Worm (Caenorhabditis elegans): ENCODE data around the gene cisd-1.

Gene cisd-1

DNA sequence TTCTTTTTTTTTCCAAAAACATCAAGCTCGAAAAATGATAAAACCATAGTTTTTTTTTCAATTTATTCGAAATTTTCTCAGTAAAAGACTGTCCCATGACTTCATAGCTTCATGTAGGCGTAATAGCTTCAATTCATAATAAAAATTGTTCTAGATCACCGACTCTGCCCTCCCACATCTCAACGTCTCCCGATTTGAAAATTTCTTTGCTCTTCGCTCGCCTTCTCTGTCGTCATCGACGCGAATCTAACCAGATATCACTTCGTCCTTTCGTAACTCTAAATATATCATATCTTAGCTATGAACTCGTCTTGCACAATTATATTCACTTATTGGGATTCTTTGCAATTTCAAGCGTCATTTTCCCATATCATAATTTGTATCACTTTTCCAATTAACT is 45.4 kb upstream of the cisd-1 start, which contains the start of gene srh-44:
TSS of gene srh-44 (plus strand) at position 301 of the 400 bp plus-strand sequence.
- TF ChIP-seq hsf-1 (GFP tag; IDR thresholded peaks at IDR 0.05) (no peak), lir-1 (GFP tag; conservative IDR thresholded peaks at IDR 0.05) (no peak), hmg-20 (GFP tag; IDR thresholded peaks at IDR 0.05) (no peak), F57A8.1 (GFP tag; optimal IDR thresholded peaks at IDR 0.05) (no peak), F22D6.2 (tag; optimal IDR thresholded peaks at IDR 0.05) (no peak), attf-6 (GFP tag; IDR thresholded peaks at IDR 0.05) (no peak), ztf-22 (GFP tag; optimal IDR thresholded peaks at IDR 0.05) (no peak), tbx-9 (tag; optimal IDR thresholded peaks at IDR 0.05; ENCODE audit: borderline replicate concordance) (no peak), F10E7.11 (tag; optimal IDR thresholded peaks at IDR 0.05) (no peak), unc-62 (GFP tag; optimal IDR thresholded peaks at IDR 0.05) (no peak), mel-28 (tag; optimal IDR thresholded peaks at IDR 0.05; ENCODE audit: borderline replicate concordance) (no peak), hlh-26 (GFP tag; conservative IDR thresholded peaks at IDR 0.05) (no peak), pbrm-1 (GFP tag; IDR thresholded peaks at IDR 0.05) (no peak), nfya-2 (GFP tag; IDR thresholded peaks at IDR 0.05) (no peak), die-1 (tag; optimal IDR thresholded peaks at IDR 0.05) (no peak), F57C9.4 (tag; optimal IDR thresholded peaks at IDR 0.05) (no peak), B0261.1 (tag; optimal IDR thresholded peaks at IDR 0.05) (no peak), dpff-1 (tag; optimal IDR thresholded peaks at IDR 0.05) (no peak), nhr-179 (tag; optimal IDR thresholded peaks at IDR 0.05) (no peak), B0336.3 (GFP tag; IDR thresholded peaks at IDR 0.05) (no peak)

ce11 chrII:11512921-11513320 is 43.5 kb upstream of the cisd-1 start:
- TF ChIP-seq unc-130 (GFP tag; optimal IDR thresholded peaks at IDR 0.05) = no peak
- no peak for TF ChIP-seq F23B12.7 (tag; optimal IDR thresholded peaks at IDR 0.05; ENCODE audit: insufficient read depth)
- TF ChIP-seq ceh-40 (GFP tag; IDR thresholded peaks at IDR 0.05) = no peak
- TF ChIP-seq ZK185.1 (tag; optimal IDR thresholded peaks at IDR 0.05; ENCODE audit: poor library complexity, severe bottlenecking) = no peak
- TF ChIP-seq gei-17 (GFP tag; optimal IDR thresholded peaks at IDR 0.05) = no peak
- no peak for TF ChIP-seq ccch-3 (GFP tag; optimal IDR thresholded peaks at IDR 0.05)
- no peak for TF ChIP-seq Y67H2A.10 (GFP tag; conservative IDR thresholded peaks at IDR 0.05)
- TF ChIP-seq die-1 (tag; optimal IDR thresholded peaks at IDR 0.05) = no peak

ce11 chrII:11510373-11510772 is 40.9 kb upstream of the cisd-1 start, which contains the start of gene npr-41:
npr-41 (plus strand) TSS chrII:11510673.
- TF ChIP-seq lin-40 (tag; optimal IDR thresholded peaks at IDR 0.05) (no peak), ztf-22 (GFP tag; optimal IDR thresholded peaks at IDR 0.05) (no peak), let-526 (GFP tag; IDR thresholded peaks at IDR 0.05) (no peak), efl-1 (GFP tag; optimal IDR thresholded peaks at IDR 0.05) (no peak), ztf-26 (tag; optimal IDR thresholded peaks at IDR 0.05) (no peak), atf-7 (tag; optimal IDR thresholded peaks at IDR 0.05) (no peak), ceh-58 (GFP tag; IDR thresholded peaks at IDR 0.05) (no peak), F52B5.7 (tag; optimal IDR thresholded peaks at IDR 0.05) (no peak), snpc-3.4 (tag; optimal IDR thresholded peaks at IDR 0.05) (no peak), ztf-6 (GFP tag; IDR thresholded peaks at IDR 0.05) (no peak), nhr-90 (tag; optimal IDR thresholded peaks at IDR 0.05) (no peak), lin-35 (GFP tag; optimal IDR thresholded peaks at IDR 0.05) (no peak), madf-10 (tag; optimal IDR thresholded peaks at IDR 0.05) (no peak), nhr-80 (tag; optimal IDR thresholded peaks at IDR 0.05) (no peak), sea-2 (GFP tag; IDR thresholded peaks at IDR 0.05) (no peak), rcor-1 (GFP tag; IDR thresholded peaks at IDR 0.05) (no peak)

Measured in whole organism, young adult.